Worm (Caenorhabditis elegans) whole organism, L4 larva: ENCODE measurements around the gene srbc-61.
"Not testable (repeated sequence)": the region's sequence is repeated elsewhere in the genome, so short reads cannot be mapped to it uniquely, and the experiment has no call there.

Experiments used
- D1046.2 ChIP-seq: fragments of 200-800 bp; sonication (Bioruptor generic); IDR thresholded peaks from 2 replicates; pipeline ENCODE4 v1.3.6; 2022; ENCODE audit warnings: missing genetic modification characterization, missing compliant biosample characterization
- F37D6.2 ChIP-seq: sonication (generic microtip); optimal IDR thresholded peaks from 2 replicates; lab custom pipeline; 2016; ENCODE audit warnings: mild to moderate bottlenecking, missing genetic modification characterization, missing compliant biosample characterization
- F49E8.2 ChIP-seq: sonication (generic microtip); optimal IDR thresholded peaks from 2 replicates; lab custom pipeline; 2016; ENCODE audit warnings: missing compliant biosample characterization, mild to moderate bottlenecking, missing genetic modification characterization, borderline replicate concordance
- R02D3.7 ChIP-seq: fragments of 150-350 bp; sonication (generic microtip); optimal IDR thresholded peaks from 3 replicates; lab custom pipeline; 2014; ENCODE audit warnings: missing biosample characterization, missing genetic modification characterization
- Y48G9A.11 ChIP-seq: fragments of 200-800 bp; sonication (Bioruptor generic); IDR thresholded peaks from 2 replicates; pipeline ENCODE4 v1.3.6; 2022; ENCODE audit warnings: missing genetic modification reagents, missing genetic modification characterization, missing compliant biosample characterization
- Y75B8A.6 ChIP-seq: fragments of 200-800 bp; sonication (Bioruptor generic); IDR thresholded peaks from 2 replicates; pipeline ENCODE4 v1.3.6; 2022; ENCODE audit warnings: missing genetic modification reagents, missing genetic modification characterization, missing compliant biosample characterization
- ZK337.2 ChIP-seq: fragments of 200-800 bp; sonication (Bioruptor generic); IDR thresholded peaks from 2 replicates; pipeline ENCODE4 v1.3.6; 2022; ENCODE audit warnings: missing genetic modification reagents, missing genetic modification characterization, missing compliant biosample characterization
- ZK546.5 ChIP-seq, 2 experiments: sonication (generic microtip); optimal IDR thresholded peaks; 2 replicates each; lab custom pipeline; 2017; ENCODE audit warnings: missing biosample characterization in 2 of 2, missing genetic modification characterization in 2 of 2
- arid-1 ChIP-seq: fragments of 200-800 bp; sonication (Bioruptor generic); conservative IDR thresholded peaks from 2 replicates; pipeline ENCODE4 v1.3.6; 2022; ENCODE audit warnings: missing genetic modification reagents, missing genetic modification characterization, missing compliant biosample characterization
- ceh-62 ChIP-seq: sonication (generic microtip); optimal IDR thresholded peaks from 2 replicates; lab custom pipeline; 2017; ENCODE audit warnings: missing biosample characterization, missing genetic modification characterization
- ceh-82 ChIP-seq: sonication (generic microtip); optimal IDR thresholded peaks from 2 replicates; lab custom pipeline; 2017; ENCODE audit warnings: missing biosample characterization, missing genetic modification characterization
- daf-19 ChIP-seq: fragments of 200-800 bp; sonication (Bioruptor generic); conservative IDR thresholded peaks from 2 replicates; pipeline ENCODE4 v1.3.6; 2022; ENCODE audit warnings: missing genetic modification characterization, missing compliant biosample characterization
- dpl-1 ChIP-seq: fragments of 150-350 bp; optimal IDR thresholded peaks from 2 replicates; lab custom pipeline; 2014; ENCODE audit warnings: missing biosample characterization, missing genetic modification reagents, missing genetic modification characterization
- hlh-11 ChIP-seq: fragments of 200-800 bp; sonication (Bioruptor generic); optimal IDR thresholded peaks from 2 replicates; lab custom pipeline; 2018; ENCODE audit warnings: mild to moderate bottlenecking, missing genetic modification characterization, missing compliant biosample characterization
- jun-1 ChIP-seq: fragments of 150-350 bp; optimal IDR thresholded peaks from 2 replicates; lab custom pipeline; 2014; ENCODE audit warnings: missing biosample characterization, missing genetic modification reagents, missing genetic modification characterization
- lim-7 ChIP-seq: fragments of 200-800 bp; sonication (Bioruptor generic); IDR thresholded peaks from 2 replicates; pipeline ENCODE4 v1.3.6; 2022; ENCODE audit warnings: missing genetic modification characterization, missing compliant biosample characterization
- lin-13 ChIP-seq: fragments of 150-350 bp; optimal IDR thresholded peaks from 2 replicates; lab custom pipeline; 2014; ENCODE audit warnings: missing biosample characterization, missing genetic modification reagents, missing genetic modification characterization
- lsy-2 ChIP-seq, 2 experiments: fragments of 150-350 bp in 1 of 2; sonication (generic microtip) in 1 of 2; optimal IDR thresholded peaks; 2 replicates each; lab custom pipeline; 2014 to 2017; ENCODE audit warnings: missing biosample characterization in 2 of 2, missing genetic modification characterization in 2 of 2
- mdl-1 ChIP-seq, 2 experiments: fragments of 150-350 bp in 1 of 2; sonication (generic microtip) in 1 of 2; optimal IDR thresholded peaks; 2 replicates each; lab custom pipeline; 2014 to 2017; ENCODE audit warnings: missing biosample characterization in 2 of 2, missing genetic modification characterization in 2 of 2
- mep-1 ChIP-seq: fragments of 150-350 bp; sonication (generic microtip); optimal IDR thresholded peaks from 3 replicates; lab custom pipeline; 2014; ENCODE audit warnings: missing biosample characterization, missing genetic modification characterization
- nhr-102 ChIP-seq: sonication (generic microtip); optimal IDR thresholded peaks from 2 replicates; lab custom pipeline; 2016; ENCODE audit warnings: mild to moderate bottlenecking, missing genetic modification characterization, moderate library complexity, missing compliant biosample characterization
- nhr-11 ChIP-seq: fragments of 150-350 bp; optimal IDR thresholded peaks from 2 replicates; lab custom pipeline; 2014; ENCODE audit warnings: missing biosample characterization, missing genetic modification characterization
- nhr-111 ChIP-seq: fragments of 200-800 bp; sonication (Bioruptor generic); optimal IDR thresholded peaks from 2 replicates; lab custom pipeline; 2018; ENCODE audit warnings: mild to moderate bottlenecking, missing genetic modification characterization, missing compliant biosample characterization
- nhr-25 ChIP-seq: sonication (generic microtip); optimal IDR thresholded peaks from 2 replicates; lab custom pipeline; 2017; ENCODE audit warnings: missing genetic modification characterization, mild to moderate bottlenecking, missing compliant biosample characterization, antibody characterized with exemption, moderate library complexity, borderline replicate concordance; ENCODE audit not compliant: insufficient read depth
- pqm-1 ChIP-seq: sonication (generic microtip); optimal IDR thresholded peaks from 2 replicates; lab custom pipeline; 2017; ENCODE audit warnings: missing biosample characterization, missing genetic modification characterization
- sdz-12 ChIP-seq: fragments of 200-800 bp; sonication (Bioruptor generic); optimal IDR thresholded peaks from 2 replicates; lab custom pipeline; 2018; ENCODE audit warnings: mild to moderate bottlenecking, missing genetic modification characterization, missing compliant biosample characterization
- set-16 ChIP-seq: fragments of 200-800 bp; sonication (Bioruptor generic); IDR thresholded peaks from 2 replicates; pipeline ENCODE4 v1.3.6; 2022; ENCODE audit warnings: missing genetic modification reagents, missing genetic modification characterization, missing compliant biosample characterization
- skn-1 ChIP-seq: fragments of 150-350 bp; optimal IDR thresholded peaks from 2 replicates; lab custom pipeline; 2014; ENCODE audit warnings: missing biosample characterization, missing genetic modification characterization
- snpc-4 ChIP-seq: fragments of 150-350 bp; optimal IDR thresholded peaks from 2 replicates; lab custom pipeline; 2014; ENCODE audit warnings: missing biosample characterization, missing genetic modification characterization
- tra-1 ChIP-seq: fragments of 200-800 bp; sonication (Bioruptor generic); IDR thresholded peaks from 2 replicates; pipeline ENCODE4 v1.3.6; 2022; ENCODE audit warnings: missing genetic modification reagents, missing genetic modification characterization, missing compliant biosample characterization
- unc-130 ChIP-seq: sonication (generic microtip); optimal IDR thresholded peaks from 2 replicates; lab custom pipeline; 2016; ENCODE audit warnings: missing genetic modification reagents, missing genetic modification characterization, missing compliant biosample characterization
- unc-62 ChIP-seq, 3 experiments: fragments of 150-350 bp in 1 of 3; sonication (generic microtip); optimal IDR thresholded peaks in 2 of 3; peaks in 1 of 3; 1 replicate in 1 of 3; 2 replicates in 2 of 3; lab custom pipeline; 2014 to 2017; ENCODE audit warnings: missing biosample characterization in 3 of 3, missing genetic modification characterization in 3 of 3, missing genetic modification reagents in 3 of 3, missing genotype in 1 of 3
- zip-11 ChIP-seq: fragments of 200-800 bp; sonication (Bioruptor generic); IDR thresholded peaks from 2 replicates; pipeline ENCODE4 v1.3.6; 2022; ENCODE audit warnings: missing genetic modification characterization, missing compliant biosample characterization
- ztf-11 ChIP-seq: fragments of 150-350 bp; optimal IDR thresholded peaks from 2 replicates; lab custom pipeline; 2014; ENCODE audit warnings: missing biosample characterization, missing genetic modification characterization

The srbc-61 gene

ce11 chrV:17476490-17476889 lies at the start of gene srbc-61:
TSS of gene srbc-61 (plus strand) at chrV:17476790.
- TF ChIP-seq lsy-2 (tag; optimal IDR thresholded peaks at IDR 0.05; lab: Kevin White, UChicago), result no peak
- no peak for TF ChIP-seq nhr-111
- TF ChIP-seq, all 104 proteins: peak for 0

ce11 chrV:17428609-17429008 lies 48.0 kb upstream of the srbc-61 start:
- peak; percentile 54; the same call in 1 of the 2 replicates for TF ChIP-seq lim-7 (GFP tag; lab: Robert Waterston, UW)
- TF ChIP-seq Y48G9A.11 (GFP tag; lab: Robert Waterston, UW), result peak; percentile 77
- TF ChIP-seq unc-62 (GFP tag; optimal IDR thresholded peaks at IDR 0.05 in 1 of 2; lab: Kevin White, UChicago), result peak in 1 of 2 experiments; percentile 22
- TF ChIP-seq unc-62 (tag; optimal IDR thresholded peaks at IDR 0.05; lab: Kevin White, UChicago), result not testable (repeated sequence)

ce11 chrV:17429262-17429661 lies 47.3 kb upstream of the srbc-61 start:
- TF ChIP-seq zip-11 (GFP tag; lab: Robert Waterston, UW), result no peak
- TF ChIP-seq set-16 (GFP tag; lab: Robert Waterston, UW), result peak; percentile 84

ce11 chrV:17430066-17430465 lies 46.5 kb upstream of the srbc-61 start, which contains the start of gene T27C5.10:
TSS of gene T27C5.10 (minus strand) at chrV:17430166.
- no peak for TF ChIP-seq snpc-4 (tag; lab: Kevin White, UChicago)

- TF ChIP-seq F37D6.2 (tag; lab: Kevin White, UChicago), result no peak
- TF ChIP-seq hlh-11 (tag; lab: Kevin White, UChicago), result no peak
Observed at ce11 chrV:17430903-17431302, 45.7 kb upstream of the srbc-61 start, which contains the start of gene srbc-27. TSS of gene srbc-27 (plus strand) at chrV:17431203.

- TF ChIP-seq jun-1 (tag; lab: Kevin White, UChicago) (no peak), mep-1 (no peak), ceh-62 (tag; lab: Kevin White, UChicago) (no peak), sdz-12 (no peak), ZK546.5 (tag; optimal IDR thresholded peaks at IDR 0.05; lab: Kevin White, UChicago) (no peak), ZK337.2 (no peak), F37D6.2 (tag; lab: Kevin White, UChicago) (no peak), skn-1 (tag; lab: Kevin White, UChicago) (no peak), mdl-1 (tag; optimal IDR thresholded peaks at IDR 0.05; lab: Kevin White, UChicago) (no peak), nhr-25 (tag; lab: Kevin White, UChicago) (no peak), unc-62 (GFP tag; optimal IDR thresholded peaks at IDR 0.05 in 1 of 2; lab: Kevin White, UChicago) (no peak), unc-62 (tag; optimal IDR thresholded peaks at IDR 0.05; lab: Kevin White, UChicago) (no peak), lim-7 (GFP tag; lab: Robert Waterston, UW) (no peak), nhr-11 (tag; lab: Kevin White, UChicago) (no peak), R02D3.7 (no peak)
Observed at ce11 chrV:17436492-17436891, 40.1 kb upstream of the srbc-61 start, which contains the start of gene F20E11.18. TSS of gene F20E11.18 (minus strand) at chrV:17436592.

- no peak for TF ChIP-seq daf-19 (GFP tag; lab: Robert Waterston, UW)
- TF ChIP-seq, all 104 proteins: peak for 0
Observed at ce11 chrV:17438317-17438716, 38.3 kb upstream of the srbc-61 start, which contains the start of gene srsx-2. TSS of gene srsx-2 (minus strand) at chrV:17438417.

- no peak for TF ChIP-seq F49E8.2 (tag; lab: Kevin White, UChicago)
- no peak for TF ChIP-seq ztf-11 (tag; lab: Kevin White, UChicago)
- TF ChIP-seq Y75B8A.6, result no peak
- no peak for TF ChIP-seq arid-1 (GFP tag; lab: Robert Waterston, UW)
- no peak for TF ChIP-seq nhr-102 (tag; lab: Kevin White, UChicago)
- TF ChIP-seq lsy-2 (tag; optimal IDR thresholded peaks at IDR 0.05; lab: Kevin White, UChicago), result no peak
- TF ChIP-seq lin-13, result no peak
- TF ChIP-seq D1046.2 (GFP tag; lab: Robert Waterston, UW), result no peak
- no peak for TF ChIP-seq unc-130
- no peak for TF ChIP-seq tra-1 (GFP tag; lab: Robert Waterston, UW)
- no peak for TF ChIP-seq dpl-1 (GFP tag; lab: Kevin White, UChicago)
- TF ChIP-seq ceh-82, result no peak
- no peak for TF ChIP-seq pqm-1 (tag; lab: Kevin White, UChicago)
Observed at ce11 chrV:17439406-17439805, 37.2 kb upstream of the srbc-61 start, which contains the start of gene srh-154. TSS of gene srh-154 (plus strand) at chrV:17439706.
